Fruit fly (Drosophila melanogaster): Measurements from ENCODE around the gene CG3769.

The CG3769 gene

DNA sequence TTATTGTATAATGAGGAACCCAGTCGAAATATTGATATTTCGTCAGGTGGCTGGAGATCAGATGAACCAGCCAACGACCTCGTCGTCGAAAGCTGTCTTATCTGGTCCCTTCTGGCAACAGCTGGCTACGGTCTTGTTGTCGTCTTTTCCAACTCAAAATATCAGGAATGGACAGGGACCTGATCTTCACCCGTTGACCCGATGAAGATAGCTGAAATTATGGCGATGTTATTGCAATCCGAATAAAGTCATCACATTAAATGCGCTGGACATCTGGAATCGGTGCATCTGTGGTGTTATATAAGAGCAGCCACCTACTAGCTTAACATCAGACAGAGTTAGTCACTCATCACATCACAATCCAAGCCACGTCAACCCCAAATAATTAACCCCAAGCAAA is 8.7 kb upstream of the CG3769 start, which contains the start of gene Fbp2:
Gene Fbp2, plus strand, starts transcription at position 251 of the 400 bp plus-strand sequence.
- TF ChIP-seq toe (GFP tag; optimal IDR thresholded peaks at IDR 0.05) (no peak), Crg-1 (GFP tag; optimal IDR thresholded peaks at IDR 0.05) (no peak)

DNA sequence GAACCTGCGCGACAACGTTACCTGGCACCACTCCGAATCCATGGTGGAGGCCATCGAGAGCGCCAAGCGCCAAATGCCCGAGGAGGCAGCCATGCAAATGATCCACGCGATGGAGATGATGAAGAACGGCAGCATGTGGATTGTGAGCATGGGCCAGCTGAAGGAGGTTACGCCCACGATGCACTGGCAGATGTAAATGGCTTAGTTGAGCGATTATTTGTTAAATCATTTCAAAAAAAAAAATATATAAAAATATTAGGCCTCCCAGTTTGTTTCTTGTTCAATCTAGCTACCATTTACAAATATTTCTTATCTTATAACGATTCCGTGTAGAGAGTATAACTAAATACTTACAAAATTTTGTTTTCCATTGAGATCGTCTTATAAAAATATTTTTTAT is 7.6 kb upstream of the CG3769 start, which contains the start of gene CG42847:
Gene CG42847, plus strand, starts transcription at position 301 of the 400 bp plus-strand sequence.
- TF ChIP-seq bab1 (GFP tag; optimal IDR thresholded peaks at IDR 0.05) (no peak), CG33017 (tag; optimal IDR thresholded peaks at IDR 0.05) (no peak), Hr96 (GFP tag; optimal IDR thresholded peaks at IDR 0.05) (no peak), Crg-1 (GFP tag; optimal IDR thresholded peaks at IDR 0.05) (no peak), CG14711 (tag; optimal IDR thresholded peaks at IDR 0.05) (no peak), CG12768 (GFP tag; optimal IDR thresholded peaks at IDR 0.05) (no peak), CG5204 (GFP tag; optimal IDR thresholded peaks at IDR 0.05) (no peak), CG1620 (GFP tag; optimal IDR thresholded peaks at IDR 0.05) (no peak), tj (GFP tag; optimal IDR thresholded peaks at IDR 0.05) (no peak), Clk (GFP tag; optimal IDR thresholded peaks at IDR 0.05) (no peak), Mnt (GFP tag; optimal IDR thresholded peaks at IDR 0.05) (no peak), CG7045 (GFP tag; optimal IDR thresholded peaks at IDR 0.05) (no peak), pad (GFP tag; optimal IDR thresholded peaks at IDR 0.05) (no peak), ovo (GFP tag; optimal IDR thresholded peaks at IDR 0.05) (no peak), CG7101 (tag; optimal IDR thresholded peaks at IDR 0.05) (no peak), kay (GFP tag; ENCODE audit: borderline replicate concordance) (no peak), cic (GFP tag; optimal IDR thresholded peaks at IDR 0.05) (no peak)

DNA sequence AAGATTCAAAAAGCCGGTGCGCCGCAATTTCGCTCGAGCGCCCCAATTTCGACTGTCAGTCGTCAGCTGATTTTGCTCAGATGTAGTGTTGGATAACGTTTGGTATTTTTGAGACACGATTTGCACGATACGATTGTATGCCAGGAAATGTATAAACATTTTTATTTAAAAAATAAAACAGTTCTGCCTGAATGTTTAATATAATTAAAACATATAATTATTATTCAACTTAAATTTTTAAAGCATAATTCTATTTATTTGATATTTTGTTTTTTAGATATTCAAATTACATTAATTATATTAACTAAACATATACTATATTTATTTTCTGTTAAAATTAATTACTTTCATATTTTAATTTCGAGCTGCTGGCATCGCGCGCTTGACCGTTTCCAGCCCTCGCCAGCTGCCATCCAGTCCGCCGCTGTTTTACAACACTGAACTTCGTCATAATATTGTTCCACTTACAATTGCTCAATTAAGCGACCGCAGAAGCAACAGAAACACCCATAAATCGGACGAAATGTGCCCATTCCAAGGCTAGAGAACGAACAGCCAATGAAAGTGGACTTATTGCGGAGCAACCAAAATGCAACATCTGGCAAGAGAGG is 4.1 kb upstream of the CG3769 start, which contains the start of the genes FucTB and scat:
Gene FucTB, minus strand, starts transcription at position 61 of the 611 bp plus-strand sequence.
Gene scat, plus strand, starts transcription at position 414 of the 611 bp plus-strand sequence.
- TF ChIP-seq CG12768 (GFP tag; optimal IDR thresholded peaks at IDR 0.05), result peak; percentile 88
- TF ChIP-seq CG33017 (tag; optimal IDR thresholded peaks at IDR 0.05), result peak; percentile 86
- TF ChIP-seq toe (GFP tag; optimal IDR thresholded peaks at IDR 0.05), result peak; percentile 70
- peak; percentile 89 for TF ChIP-seq CG11617 (GFP tag; optimal IDR thresholded peaks at IDR 0.05)
- TF ChIP-seq tj (GFP tag; optimal IDR thresholded peaks at IDR 0.05), result peak; percentile 74
- TF ChIP-seq CG14711 (tag; optimal IDR thresholded peaks at IDR 0.05), result peak; percentile 86
- TF ChIP-seq Crg-1 (GFP tag; optimal IDR thresholded peaks at IDR 0.05), result peak; percentile 82
- peak; percentile 61 for TF ChIP-seq CG5204 (GFP tag; optimal IDR thresholded peaks at IDR 0.05)
- no peak for TF ChIP-seq cnc (optimal IDR thresholded peaks at IDR 0.05)
- TF ChIP-seq CG7045 (GFP tag; optimal IDR thresholded peaks at IDR 0.05), result peak; percentile 92
- TF ChIP-seq Mnt (GFP tag; optimal IDR thresholded peaks at IDR 0.05), result peak; percentile 62
- peak; percentile 91 for TF ChIP-seq CG7101 (tag; optimal IDR thresholded peaks at IDR 0.05)
- peak; percentile 94 for TF ChIP-seq ovo (GFP tag; optimal IDR thresholded peaks at IDR 0.05)
- peak; percentile 87 for TF ChIP-seq bab1 (GFP tag; optimal IDR thresholded peaks at IDR 0.05)
- peak; percentile 72 for TF ChIP-seq CG1620 (GFP tag; optimal IDR thresholded peaks at IDR 0.05)
- TF ChIP-seq kay (GFP tag; ENCODE audit: borderline replicate concordance), result peak; percentile 65
- TF ChIP-seq pad (GFP tag; optimal IDR thresholded peaks at IDR 0.05), result peak; percentile 82
- TF ChIP-seq Clk (GFP tag; optimal IDR thresholded peaks at IDR 0.05), result peak; percentile 81
- peak; percentile 59 for TF ChIP-seq Hr96 (GFP tag; optimal IDR thresholded peaks at IDR 0.05)
- peak; percentile 21 for TF ChIP-seq cic (GFP tag; optimal IDR thresholded peaks at IDR 0.05)

DNA sequence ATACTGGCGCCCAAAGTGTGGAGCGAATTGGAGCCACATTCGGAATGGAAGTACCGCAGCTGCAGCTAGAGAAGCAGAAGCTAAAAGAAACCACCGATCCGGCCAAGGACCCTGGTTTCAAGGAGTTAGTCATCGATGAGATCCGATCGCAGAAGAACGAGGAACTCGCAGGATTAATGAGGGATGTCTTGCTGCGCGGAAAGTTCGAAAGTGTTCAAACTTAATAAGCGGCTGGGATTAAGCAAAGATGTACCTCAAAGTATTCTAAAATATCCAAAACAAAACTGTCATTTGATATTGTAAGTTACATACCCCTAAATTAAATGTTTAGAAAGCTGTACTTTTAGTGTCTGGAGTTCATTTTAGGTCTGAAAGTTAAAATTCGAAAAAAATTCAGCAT is 1.3 kb downstream of the CG3769 start, which contains the start of gene RpS28-like:
Gene RpS28-like, plus strand, starts transcription at position 301 of the 400 bp plus-strand sequence.
- no peak for TF ChIP-seq tj (GFP tag; optimal IDR thresholded peaks at IDR 0.05)
- TF ChIP-seq cic (GFP tag; optimal IDR thresholded peaks at IDR 0.05), result no peak
- TF ChIP-seq Clk (GFP tag; optimal IDR thresholded peaks at IDR 0.05), result no peak

DNA sequence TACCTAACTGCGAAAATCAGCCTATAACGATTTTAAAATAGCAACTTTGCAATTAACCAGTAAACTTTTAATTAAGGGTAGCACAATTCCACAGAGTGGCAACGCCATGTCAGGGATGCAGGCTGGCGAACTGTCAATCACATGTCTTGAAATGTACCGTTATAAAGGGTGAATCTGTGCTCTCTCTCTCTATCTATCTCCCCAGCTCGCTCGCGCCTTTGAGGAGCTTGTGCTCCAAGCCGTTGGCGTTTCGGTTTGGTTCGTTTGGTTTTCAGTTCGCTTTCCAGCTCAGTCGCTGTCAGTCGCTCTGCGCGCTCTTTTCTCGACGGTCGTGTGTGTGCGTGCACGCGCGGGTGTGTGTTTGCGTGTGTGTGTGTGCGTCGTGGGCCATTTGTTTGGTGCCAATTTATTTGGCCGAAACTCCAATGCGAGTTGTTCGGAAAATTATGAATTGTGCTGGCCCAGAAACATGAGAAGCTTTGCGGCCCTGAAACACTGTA is 2.1 kb downstream of the CG3769 start, which contains the start of gene numb:
Gene numb, plus strand, starts transcription at position 254 of the 500 bp plus-strand sequence.
- TF ChIP-seq CG14711 (tag; optimal IDR thresholded peaks at IDR 0.05) (no peak), CG12768 (GFP tag; optimal IDR thresholded peaks at IDR 0.05) (no peak), cic (GFP tag; optimal IDR thresholded peaks at IDR 0.05) (no peak), CG5204 (GFP tag; optimal IDR thresholded peaks at IDR 0.05) (no peak), pad (GFP tag; optimal IDR thresholded peaks at IDR 0.05) (peak; percentile 79), Mnt (GFP tag; optimal IDR thresholded peaks at IDR 0.05) (peak; percentile 30), Clk (GFP tag; optimal IDR thresholded peaks at IDR 0.05) (no peak), ovo (GFP tag; optimal IDR thresholded peaks at IDR 0.05) (peak; percentile 96), CG11617 (GFP tag; optimal IDR thresholded peaks at IDR 0.05) (no peak), bab1 (GFP tag; optimal IDR thresholded peaks at IDR 0.05) (peak; percentile 45)

DNA sequence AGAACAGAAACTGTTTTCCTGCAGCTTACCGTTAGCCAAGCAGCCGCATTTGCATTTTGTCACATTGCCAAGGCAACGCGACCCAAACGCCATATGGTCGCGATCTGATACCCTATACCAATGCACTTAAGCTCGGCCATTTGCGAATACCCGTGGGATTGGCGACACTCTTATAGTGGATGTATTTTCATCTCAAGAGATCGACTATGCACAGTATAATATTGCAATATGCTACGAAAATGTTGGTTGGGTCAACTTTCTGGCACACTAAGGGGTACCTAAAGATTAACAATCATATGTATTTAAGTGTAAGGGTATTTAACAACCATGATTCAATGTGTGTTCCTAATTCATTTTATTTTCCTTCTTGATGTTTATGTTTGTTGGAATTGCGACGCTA is 3.0 kb downstream of the CG3769 start:
- TF ChIP-seq Clk (GFP tag; optimal IDR thresholded peaks at IDR 0.05) (no peak), CG7101 (tag; optimal IDR thresholded peaks at IDR 0.05) (no peak), cic (GFP tag; optimal IDR thresholded peaks at IDR 0.05) (no peak), CG7045 (GFP tag; optimal IDR thresholded peaks at IDR 0.05) (no peak), Crg-1 (GFP tag; optimal IDR thresholded peaks at IDR 0.05) (no peak), bab1 (GFP tag; optimal IDR thresholded peaks at IDR 0.05) (peak; percentile 38), CG33017 (tag; optimal IDR thresholded peaks at IDR 0.05) (no peak), ovo (GFP tag; optimal IDR thresholded peaks at IDR 0.05) (peak; percentile 5), tj (GFP tag; optimal IDR thresholded peaks at IDR 0.05) (peak; percentile 42), cnc (optimal IDR thresholded peaks at IDR 0.05) (no peak), Mnt (GFP tag; optimal IDR thresholded peaks at IDR 0.05) (no peak), CG5204 (GFP tag; optimal IDR thresholded peaks at IDR 0.05) (no peak), CG1620 (GFP tag; optimal IDR thresholded peaks at IDR 0.05) (no peak), toe (GFP tag; optimal IDR thresholded peaks at IDR 0.05) (no peak), kay (GFP tag; ENCODE audit: borderline replicate concordance) (no peak), Hr96 (GFP tag; optimal IDR thresholded peaks at IDR 0.05) (no peak), CG14711 (tag; optimal IDR thresholded peaks at IDR 0.05) (peak; percentile 23)

All from whole organism, adult.